Worm (Caenorhabditis elegans) whole organism, early embryonic: ENCODE measurements around the gene R07E5.15.
A peak's percentile ranks its signal among the peaks of the same experiment; 100 is the strongest.

Experiments used
- B0310.2 ChIP-seq: sonication (generic microtip); optimal IDR thresholded peaks from 2 replicates; lab custom pipeline; 2016; ENCODE audit warnings: mild to moderate bottlenecking, missing genetic modification characterization, missing compliant biosample characterization
- F13C5.2 ChIP-seq: sonication (generic microtip); optimal IDR thresholded peaks from 2 replicates; lab custom pipeline; 2017; ENCODE audit warnings: mild to moderate bottlenecking, missing genetic modification characterization, inconsistent platforms, missing compliant biosample characterization
- aly-1 ChIP-seq: sonication (generic microtip); optimal IDR thresholded peaks from 2 replicates; lab custom pipeline; 2016; ENCODE audit warnings: missing genetic modification characterization, missing compliant biosample characterization
- ama-1 ChIP-seq: fragments of 150-350 bp; optimal IDR thresholded peaks from 2 replicates; lab custom pipeline; 2014
- ceh-13 ChIP-seq: fragments of 200-800 bp; sonication (Bioruptor generic); optimal IDR thresholded peaks from 2 replicates; lab custom pipeline; 2018; ENCODE audit warnings: mild to moderate bottlenecking, missing genetic modification characterization, missing compliant biosample characterization
- ceh-36 ChIP-seq: sonication (generic microtip); optimal IDR thresholded peaks from 2 replicates; lab custom pipeline; 2016; ENCODE audit warnings: missing genetic modification characterization, inconsistent platforms, missing compliant biosample characterization
- ets-7 ChIP-seq: sonication (generic microtip); optimal IDR thresholded peaks from 2 replicates; lab custom pipeline; 2016; ENCODE audit warnings: missing genotype, missing genetic modification characterization, missing compliant biosample characterization
- flt-1 ChIP-seq: fragments of 200-800 bp; sonication (Bioruptor generic); IDR thresholded peaks from 2 replicates; pipeline ENCODE4 v1.3.6; 2022; ENCODE audit warnings: missing genetic modification characterization, missing compliant biosample characterization
- hmbx-1 ChIP-seq: sonication (generic microtip); optimal IDR thresholded peaks from 2 replicates; lab custom pipeline; 2016; ENCODE audit warnings: mild to moderate bottlenecking, missing genetic modification characterization, missing compliant biosample characterization
- hmg-4 ChIP-seq: fragments of 200-800 bp; sonication (Bioruptor generic); optimal IDR thresholded peaks from 2 replicates; lab custom pipeline; 2018; ENCODE audit warnings: mild to moderate bottlenecking, missing genetic modification characterization, missing compliant biosample characterization
- hnd-1 ChIP-seq: sonication (generic microtip); optimal IDR thresholded peaks from 2 replicates; lab custom pipeline; 2016; ENCODE audit warnings: missing genetic modification characterization, missing compliant biosample characterization
- pes-1 ChIP-seq: fragments of 200-800 bp; sonication (Bioruptor generic); IDR thresholded peaks from 2 replicates; pipeline ENCODE4 v1.3.6; 2022; ENCODE audit warnings: missing genetic modification reagents, missing genetic modification characterization, missing compliant biosample characterization
- scrt-1 ChIP-seq: fragments of 200-800 bp; sonication (Bioruptor generic); IDR thresholded peaks from 2 replicates; pipeline ENCODE4 v1.3.6; 2022; ENCODE audit warnings: missing genetic modification characterization, missing compliant biosample characterization
- sea-1 ChIP-seq: fragments of 200-800 bp; sonication (Bioruptor generic); conservative IDR thresholded peaks from 2 replicates; pipeline ENCODE4 v1.3.6; 2022; ENCODE audit warnings: missing genetic modification characterization, missing compliant biosample characterization
- tbx-11 ChIP-seq: fragments of 200-800 bp; sonication (Bioruptor generic); IDR thresholded peaks from 2 replicates; pipeline ENCODE4 v1.3.6; 2022; ENCODE audit warnings: missing genetic modification characterization, missing compliant biosample characterization
- tbx-37 ChIP-seq: fragments of 200-800 bp; sonication (Bioruptor generic); conservative IDR thresholded peaks from 2 replicates; pipeline ENCODE4 v1.3.6; 2022; ENCODE audit warnings: missing genetic modification reagents, missing genetic modification characterization, missing compliant biosample characterization
- tra-4 ChIP-seq: sonication (generic microtip); optimal IDR thresholded peaks from 2 replicates; lab custom pipeline; 2017; ENCODE audit warnings: missing genetic modification characterization, missing compliant biosample characterization

Gene R07E5.15

DNA sequence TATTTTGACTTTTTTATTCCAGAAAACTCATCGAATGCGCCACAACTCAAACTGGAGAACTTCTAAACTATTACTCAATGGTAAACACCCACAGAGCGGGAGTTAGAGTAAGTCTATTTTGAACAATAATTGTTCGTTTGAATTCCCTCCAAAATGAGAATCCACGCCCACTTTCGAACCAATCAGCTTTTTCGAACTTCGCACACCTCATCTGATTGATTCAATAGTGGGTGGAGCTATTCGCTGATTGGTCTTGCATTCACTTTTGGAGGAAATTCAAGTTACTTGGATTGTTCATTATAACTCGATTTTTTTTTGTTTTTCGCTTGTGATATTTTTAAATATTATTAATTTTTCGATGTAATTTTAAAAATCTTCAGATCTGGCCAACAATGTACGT lies 5.4 kb upstream of the R07E5.15 start:
- TF ChIP-seq tra-4, result no peak
- no peak for TF ChIP-seq ceh-13 (GFP tag; lab: Kevin White, UChicago)
- TF ChIP-seq hmg-4, result no peak
- TF ChIP-seq aly-1 (tag; lab: Kevin White, UChicago), result no peak
- TF ChIP-seq scrt-1 (GFP tag; lab: Robert Waterston, UW), result no peak
- TF ChIP-seq tbx-37, result no peak
- no peak for TF ChIP-seq flt-1 (GFP tag; lab: Robert Waterston, UW)

DNA sequence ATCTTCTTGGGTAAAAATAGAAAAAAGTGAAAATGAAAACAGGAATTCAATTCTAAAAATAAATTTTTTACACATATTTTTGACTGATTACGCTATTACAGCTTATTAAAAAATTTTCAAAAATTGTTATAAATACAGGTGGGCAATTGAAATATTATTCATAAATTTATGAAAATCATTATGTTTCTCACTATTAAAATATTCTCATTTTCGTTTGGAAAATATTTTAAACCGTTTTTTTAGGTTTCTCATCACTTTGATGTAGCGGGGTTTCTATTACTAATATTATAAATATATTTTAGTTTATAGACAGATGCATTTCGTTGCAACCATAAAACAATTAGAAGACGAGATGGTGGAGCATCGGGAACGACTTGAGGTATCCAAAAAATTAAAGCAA lies 4.1 kb upstream of the R07E5.15 start, which contains the start of gene R07E5.5:
Gene R07E5.5 (plus strand): TSS at position 301 of the 400 bp plus-strand sequence.
- TF ChIP-seq scrt-1 (GFP tag; lab: Robert Waterston, UW) (no peak), B0310.2 (tag; lab: Kevin White, UChicago) (no peak), pes-1 (GFP tag; lab: Robert Waterston, UW) (no peak), ama-1 (no peak)

DNA sequence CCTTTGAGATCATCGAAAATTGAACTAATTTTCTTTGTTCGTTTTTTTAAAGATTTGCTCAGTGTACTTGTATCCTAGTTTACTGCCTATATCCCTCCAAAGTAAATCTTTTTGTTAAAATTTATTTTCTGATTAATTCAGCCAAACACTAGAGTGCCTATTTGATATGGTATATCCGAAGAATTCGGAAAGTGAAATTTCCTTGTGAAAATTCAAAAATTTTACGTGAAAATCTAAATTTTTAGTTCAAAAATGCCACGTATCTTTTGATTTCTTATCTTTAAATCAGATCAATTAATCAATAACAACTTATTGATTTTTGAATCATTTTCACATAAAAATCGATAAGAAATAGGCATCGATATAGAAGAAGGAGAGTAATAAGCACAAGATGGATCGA lies 2.8 kb upstream of the R07E5.15 start, which contains the start of gene R07E5.6:
Gene R07E5.6 (plus strand): TSS at position 301 of the 400 bp plus-strand sequence.
- no peak for TF ChIP-seq ceh-36 (tag; lab: Kevin White, UChicago)
- no peak for TF ChIP-seq hmg-4
- TF ChIP-seq ama-1, result no peak
- no peak for TF ChIP-seq sea-1 (GFP tag; lab: Robert Waterston, UW)
- TF ChIP-seq scrt-1 (GFP tag; lab: Robert Waterston, UW), result no peak
- TF ChIP-seq hmbx-1 (tag; lab: Kevin White, UChicago), result no peak
- TF ChIP-seq ets-7 (tag; lab: Kevin White, UChicago), result no peak
- TF ChIP-seq flt-1 (GFP tag; lab: Robert Waterston, UW), result no peak
- TF ChIP-seq aly-1 (tag; lab: Kevin White, UChicago), result no peak
- TF ChIP-seq ceh-13 (GFP tag; lab: Kevin White, UChicago), result no peak
- TF ChIP-seq tbx-37, result no peak
- TF ChIP-seq B0310.2 (tag; lab: Kevin White, UChicago), result no peak
- TF ChIP-seq hnd-1 (tag; lab: Kevin White, UChicago), result no peak
- TF ChIP-seq pes-1 (GFP tag; lab: Robert Waterston, UW), result no peak
- no peak for TF ChIP-seq tra-4
- TF ChIP-seq F13C5.2 (tag; lab: Kevin White, UChicago), result no peak

DNA sequence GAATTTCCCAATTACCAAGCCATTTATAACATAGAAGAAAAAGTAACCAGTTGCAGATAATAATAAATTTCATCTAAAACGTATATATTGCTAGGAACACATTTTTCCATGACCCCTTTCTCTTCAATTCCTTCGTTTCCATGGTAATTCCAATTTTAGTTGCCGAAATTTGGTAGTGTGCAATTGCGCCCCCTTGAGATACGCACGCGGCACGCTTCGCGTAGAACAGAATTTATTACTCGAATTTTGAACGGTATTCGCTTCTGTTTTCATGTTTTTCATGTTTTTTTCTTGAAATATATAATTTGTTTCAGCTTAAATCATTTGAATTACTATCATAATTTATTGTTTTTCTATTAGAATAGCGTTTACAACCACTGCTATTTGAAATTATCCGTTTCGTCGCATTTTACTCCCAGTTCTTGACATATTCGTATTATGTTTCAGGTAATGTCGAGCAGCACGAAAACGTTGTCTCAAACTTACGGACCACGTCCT lies 3.1 kb downstream of the R07E5.15 start, which contains the start of the genes R07E5.17 and snfc-5:
Gene R07E5.17 (minus strand): TSS at position 98 of the 498 bp plus-strand sequence.
Gene snfc-5 (plus strand): TSS at position 448 of the 498 bp plus-strand sequence.
- TF ChIP-seq hmbx-1 (tag; lab: Kevin White, UChicago), result no peak
- no peak for TF ChIP-seq ceh-36 (tag; lab: Kevin White, UChicago)
- TF ChIP-seq F13C5.2 (tag; lab: Kevin White, UChicago), result peak; percentile 59
- TF ChIP-seq B0310.2 (tag; lab: Kevin White, UChicago), result no peak

DNA sequence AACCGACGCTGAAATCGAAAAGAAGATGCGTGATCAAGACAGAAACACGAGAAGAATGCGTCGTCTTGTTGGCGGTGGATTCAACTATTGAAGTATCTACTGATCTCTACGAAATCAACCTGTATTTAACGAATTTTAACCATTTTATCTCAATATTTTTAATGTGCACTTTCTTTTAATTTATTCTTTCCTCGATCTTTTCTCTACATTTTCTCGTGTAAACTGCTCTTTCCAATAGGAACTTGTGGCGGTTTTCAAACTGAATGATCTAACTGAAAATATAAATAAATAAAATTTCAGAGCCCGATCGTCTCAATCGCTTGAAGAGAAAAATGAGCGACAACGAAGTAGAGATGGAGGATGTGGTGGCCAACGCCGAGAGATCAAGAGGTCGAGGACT lies 4.7 kb downstream of the R07E5.15 start, which contains the start of gene rnp-4:
Gene rnp-4 (plus strand): TSS at position 301 of the 400 bp plus-strand sequence.
- TF ChIP-seq hnd-1 (tag; lab: Kevin White, UChicago) (no peak), hmg-4 (no peak), tbx-37 (no peak), aly-1 (tag; lab: Kevin White, UChicago) (no peak), tbx-11 (no peak), ets-7 (tag; lab: Kevin White, UChicago) (no peak), tra-4 (no peak), ceh-13 (GFP tag; lab: Kevin White, UChicago) (no peak), sea-1 (GFP tag; lab: Robert Waterston, UW) (no peak), ama-1 (no peak), pes-1 (GFP tag; lab: Robert Waterston, UW) (no peak), B0310.2 (tag; lab: Kevin White, UChicago) (no peak), scrt-1 (GFP tag; lab: Robert Waterston, UW) (no peak), ceh-36 (tag; lab: Kevin White, UChicago) (no peak), hmbx-1 (tag; lab: Kevin White, UChicago) (no peak)

DNA sequence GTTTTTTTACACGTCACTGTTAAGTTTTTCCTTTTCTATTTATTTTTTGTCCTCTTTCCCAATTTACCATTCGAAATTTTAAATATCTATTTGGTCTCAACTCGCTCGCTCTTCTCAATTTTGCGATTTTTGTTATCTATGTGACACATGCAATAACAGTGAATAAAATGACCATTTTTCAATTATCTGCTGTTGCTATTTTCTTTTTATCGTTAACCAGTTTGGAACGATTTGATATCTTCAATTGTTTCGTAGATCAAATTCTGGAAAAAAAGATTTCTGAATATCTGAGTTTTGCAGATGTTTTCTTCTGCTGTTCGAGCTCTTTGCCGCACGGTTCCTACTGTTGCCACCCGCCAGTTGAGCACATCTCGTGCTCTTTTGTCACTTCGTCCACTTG lies 5.9 kb downstream of the R07E5.15 start, which contains the start of gene prdx-3:
Gene prdx-3 (plus strand): TSS at position 301 of the 400 bp plus-strand sequence.
- no peak for TF ChIP-seq hmg-4
- TF ChIP-seq sea-1 (GFP tag; lab: Robert Waterston, UW), result no peak
- TF ChIP-seq aly-1 (tag; lab: Kevin White, UChicago), result no peak
- TF ChIP-seq hmbx-1 (tag; lab: Kevin White, UChicago), result no peak
- TF ChIP-seq tra-4, result no peak
- no peak for TF ChIP-seq pes-1 (GFP tag; lab: Robert Waterston, UW)
- no peak for TF ChIP-seq F13C5.2 (tag; lab: Kevin White, UChicago)
- TF ChIP-seq ceh-36 (tag; lab: Kevin White, UChicago), result no peak
- TF ChIP-seq ceh-13 (GFP tag; lab: Kevin White, UChicago), result no peak

DNA sequence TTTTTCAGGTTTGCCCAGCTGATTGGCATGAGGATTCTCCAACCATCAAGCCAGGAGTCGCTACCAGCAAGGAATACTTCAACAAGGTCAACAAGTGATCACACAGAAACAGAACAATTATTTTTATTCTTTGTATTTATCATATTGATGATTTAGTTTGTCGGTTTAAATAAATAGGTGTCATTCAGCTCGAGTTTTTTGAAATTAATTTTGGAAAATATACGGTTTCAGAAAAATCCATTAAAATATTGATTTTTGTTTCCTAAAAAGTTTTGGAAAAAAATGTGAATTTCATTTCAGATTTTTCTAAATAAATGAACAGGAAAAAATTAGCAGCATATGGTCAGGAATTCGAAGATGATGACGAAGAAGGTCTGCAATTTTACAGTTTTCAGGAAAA lies 7.0 kb downstream of the R07E5.15 start, which contains the start of gene gpch-1:
Gene gpch-1 (plus strand): TSS at position 301 of the 400 bp plus-strand sequence.
- TF ChIP-seq tra-4 (no peak), ama-1 (no peak), aly-1 (tag; lab: Kevin White, UChicago) (no peak)
